Fruit fly (Drosophila melanogaster) whole organism, embryonic: ENCODE data around the gene elB.
A peak's percentile ranks its signal among the peaks of the same experiment; 100 is the strongest.

Experiments used
- Awh ChIP-seq: fragments of 200-800 bp; sonication (Bioruptor generic); IDR thresholded peaks from 2 replicates; pipeline ENCODE4, ENCODE4 v1.3.6; 2022; ENCODE audit warnings: missing biosample characterization, missing genetic modification characterization
- Bgb ChIP-seq: fragments of 200-800 bp; sonication (Bioruptor generic); IDR thresholded peaks from 2 replicates; pipeline ENCODE4 v1.3.6; 2022; ENCODE audit warnings: missing biosample characterization, missing genetic modification characterization; ENCODE audit not compliant: partially characterized antibody
- CG11456 ChIP-seq: fragments of 200-800 bp; sonication (Bioruptor generic); IDR thresholded peaks from 3 replicates; pipeline ENCODE4 v1.3.6; 2022; ENCODE audit warnings: missing biosample characterization, missing genetic modification characterization
- CG11504 ChIP-seq: fragments of 200-800 bp; sonication (Bioruptor generic); optimal IDR thresholded peaks from 3 replicates; lab custom pipeline; 2019; ENCODE audit warnings: missing biosample characterization, mild to moderate bottlenecking, missing genetic modification characterization, moderate library complexity
- CG12391 ChIP-seq: fragments of 200-800 bp; sonication (Bioruptor generic); optimal IDR thresholded peaks from 3 replicates; lab custom pipeline; 2018; ENCODE audit warnings: missing biosample characterization, mild to moderate bottlenecking, missing genetic modification characterization, moderate library complexity
- CG15601 ChIP-seq: fragments of 200-800 bp; sonication (Bioruptor generic); optimal IDR thresholded peaks from 3 replicates; lab custom pipeline; 2019; ENCODE audit warnings: missing biosample characterization, mild to moderate bottlenecking, missing genetic modification characterization, moderate library complexity
- CG1603 ChIP-seq: fragments of 200-800 bp; sonication (Bioruptor generic); optimal IDR thresholded peaks from 2 replicates; lab custom pipeline; 2019; ENCODE audit warnings: missing biosample characterization, mild to moderate bottlenecking, missing genetic modification characterization, moderate library complexity
- CG17912 ChIP-seq: fragments of 200-800 bp; sonication (Bioruptor generic); optimal IDR thresholded peaks from 2 replicates; lab custom pipeline; 2018; ENCODE audit warnings: missing biosample characterization, mild to moderate bottlenecking, missing genetic modification characterization
- CG2199 ChIP-seq: fragments of 200-800 bp; sonication (Bioruptor generic); IDR thresholded peaks from 3 replicates; pipeline ENCODE4 v1.3.6; 2022; ENCODE audit warnings: missing biosample characterization, missing genetic modification characterization
- CG31365 ChIP-seq: fragments of 200-800 bp; sonication (Bioruptor generic); optimal IDR thresholded peaks from 2 replicates; lab custom pipeline; 2018; ENCODE audit warnings: missing biosample characterization, mild to moderate bottlenecking, missing genetic modification characterization
- CG31441 ChIP-seq: fragments of 200-800 bp; sonication (Bioruptor generic); IDR thresholded peaks from 2 replicates; pipeline ENCODE4 v1.3.6; 2022; ENCODE audit warnings: missing biosample characterization, missing genetic modification characterization
- CG34376 ChIP-seq: fragments of 200-800 bp; sonication (Bioruptor generic); optimal IDR thresholded peaks from 2 replicates; lab custom pipeline; 2018; ENCODE audit warnings: missing biosample characterization, mild to moderate bottlenecking, missing genetic modification characterization
- CG8281 ChIP-seq: fragments of 200-800 bp; sonication (Bioruptor generic); optimal IDR thresholded peaks from 2 replicates; lab custom pipeline; 2018; ENCODE audit warnings: missing biosample characterization, mild to moderate bottlenecking, missing genetic modification characterization, moderate library complexity
- Camta ChIP-seq: fragments of 200-800 bp; sonication (Bioruptor generic); optimal IDR thresholded peaks from 2 replicates; lab custom pipeline; 2016; ENCODE audit warnings: missing biosample characterization, missing genetic modification characterization
- D19A ChIP-seq: fragments of 200-800 bp; optimal IDR thresholded peaks from 3 replicates; lab custom pipeline; 2019; ENCODE audit warnings: missing biosample characterization, mild to moderate bottlenecking, missing genetic modification characterization, moderate library complexity
- Dip2 ChIP-seq: fragments of 200-800 bp; sonication (Bioruptor generic); IDR thresholded peaks from 2 replicates; pipeline ENCODE4 v1.3.6; 2022; ENCODE audit warnings: missing biosample characterization, missing genetic modification characterization
- Dll ChIP-seq: fragments of 200-800 bp; sonication (Bioruptor generic); IDR thresholded peaks from 4 replicates; pipeline ENCODE4 v1.3.6; 2022; ENCODE audit warnings: missing biosample characterization, missing genetic modification characterization; ENCODE audit not compliant: partially characterized antibody
- Drgx ChIP-seq: fragments of 200-800 bp; sonication (Bioruptor generic); IDR thresholded peaks from 2 replicates; pipeline ENCODE4 v1.3.6; 2022; ENCODE audit warnings: missing biosample characterization, missing genetic modification characterization
- GATAe ChIP-seq: fragments of 200-800 bp; sonication (Bioruptor generic); conservative IDR thresholded peaks from 2 replicates; pipeline ENCODE4 v1.3.6; 2022; ENCODE audit warnings: missing biosample characterization, missing genetic modification characterization
- Meics ChIP-seq: fragments of 200-800 bp; sonication (Bioruptor generic); optimal IDR thresholded peaks from 2 replicates; lab custom pipeline; 2017; ENCODE audit warnings: missing biosample characterization, mild to moderate bottlenecking, missing genetic modification characterization
- Rfx ChIP-seq: fragments of 200-800 bp; sonication (Bioruptor generic); IDR thresholded peaks from 2 replicates; pipeline ENCODE4 v1.3.6; 2022; ENCODE audit warnings: missing biosample characterization, missing genetic modification characterization
- Scr ChIP-seq: fragments of 200-800 bp; sonication (Bioruptor generic); IDR thresholded peaks from 2 replicates; pipeline ENCODE4 v1.3.6; 2022; ENCODE audit warnings: missing biosample characterization, missing genetic modification characterization; ENCODE audit not compliant: partially characterized antibody
- Sry-β ChIP-seq: fragments of 200-800 bp; sonication (Bioruptor generic); optimal IDR thresholded peaks from 2 replicates; lab custom pipeline; 2018; ENCODE audit warnings: missing biosample characterization, mild to moderate bottlenecking, missing genetic modification characterization, moderate library complexity
- abd-A ChIP-seq: fragments of 200-800 bp; sonication (Bioruptor generic); optimal IDR thresholded peaks from 3 replicates; lab custom pipeline; 2019; ENCODE audit warnings: missing biosample characterization, mild to moderate bottlenecking, missing genetic modification characterization, moderate library complexity
- bbx ChIP-seq: fragments of 200-800 bp; sonication (Bioruptor generic); IDR thresholded peaks from 2 replicates; pipeline ENCODE4 v1.3.6; 2022; ENCODE audit warnings: missing biosample characterization, missing genetic modification characterization; ENCODE audit not compliant: partially characterized antibody
- chm ChIP-seq: fragments of 200-800 bp; sonication (Bioruptor generic); IDR thresholded peaks from 2 replicates; pipeline ENCODE4 v1.3.6; 2022; ENCODE audit warnings: missing biosample characterization, missing genetic modification characterization
- chn ChIP-seq: fragments of 200-800 bp; sonication (Bioruptor generic); optimal IDR thresholded peaks from 2 replicates; lab custom pipeline; 2016; ENCODE audit warnings: missing biosample characterization, missing genetic modification characterization
- ci ChIP-seq: fragments of 200-800 bp; sonication (Bioruptor generic); IDR thresholded peaks from 3 replicates; pipeline ENCODE4 v1.3.6; 2022; ENCODE audit warnings: missing biosample characterization, missing genetic modification characterization
- corto ChIP-seq: fragments of 200-800 bp; sonication (Bioruptor generic); optimal IDR thresholded peaks from 2 replicates; lab custom pipeline; 2016; ENCODE audit warnings: missing biosample characterization, mild to moderate bottlenecking, missing genetic modification characterization, moderate library complexity
- dati ChIP-seq: fragments of 200-800 bp; sonication (Bioruptor generic); IDR thresholded peaks from 2 replicates; pipeline ENCODE4 v1.3.6; 2022; ENCODE audit warnings: missing biosample characterization, missing genetic modification characterization
- dysf ChIP-seq: fragments of 200-800 bp; sonication (Bioruptor generic); IDR thresholded peaks from 3 replicates; pipeline ENCODE4 v1.3.6; 2022; ENCODE audit warnings: missing biosample characterization, missing genetic modification characterization
- emc ChIP-seq: fragments of 200-800 bp; sonication (Bioruptor generic); optimal IDR thresholded peaks from 2 replicates; lab custom pipeline; 2016; ENCODE audit warnings: missing biosample characterization, missing genetic modification characterization
- eve ChIP-seq, 2 experiments: fragments of >200 bp; optimal IDR thresholded peaks; 2 replicates each; lab custom pipeline; 2017; ENCODE audit warnings: missing biosample characterization in 2 of 2, missing genetic modification characterization in 2 of 2
- exex ChIP-seq: fragments of 200-800 bp; sonication (Bioruptor generic); optimal IDR thresholded peaks from 4 replicates; lab custom pipeline; 2018; ENCODE audit warnings: missing biosample characterization, mild to moderate bottlenecking, missing genetic modification characterization, moderate library complexity
- grn ChIP-seq: fragments of 200-800 bp; sonication (Bioruptor generic); optimal IDR thresholded peaks from 3 replicates; lab custom pipeline; 2017; ENCODE audit warnings: missing biosample characterization, missing genetic modification characterization
- ham ChIP-seq: fragments of 200-800 bp; sonication (Bioruptor generic); IDR thresholded peaks from 2 replicates; pipeline ENCODE4 v1.3.6; 2022; ENCODE audit warnings: missing biosample characterization, missing genetic modification characterization
- ind ChIP-seq: fragments of 200-800 bp; sonication (Bioruptor generic); optimal IDR thresholded peaks from 3 replicates; lab custom pipeline; 2016; ENCODE audit warnings: missing biosample characterization, missing genetic modification characterization
- nerfin-2 ChIP-seq: fragments of 200-800 bp; sonication (Bioruptor generic); IDR thresholded peaks from 2 replicates; pipeline ENCODE4 v1.3.6; 2022; ENCODE audit warnings: missing biosample characterization, missing genetic modification characterization; ENCODE audit not compliant: partially characterized antibody
- nom ChIP-seq: fragments of 200-800 bp; sonication (Bioruptor generic); optimal IDR thresholded peaks from 2 replicates; lab custom pipeline; 2017; ENCODE audit warnings: missing biosample characterization, missing genetic modification characterization, mild to moderate bottlenecking, moderate library complexity, missing genetic modification reagents
- oc ChIP-seq: fragments of 200-800 bp; sonication (Bioruptor generic); optimal IDR thresholded peaks from 2 replicates; lab custom pipeline; 2018; ENCODE audit warnings: missing biosample characterization, mild to moderate bottlenecking, missing genetic modification characterization, moderate library complexity
- rib ChIP-seq: fragments of 200-800 bp; sonication (Bioruptor generic); IDR thresholded peaks from 2 replicates; pipeline ENCODE4 v1.3.6; 2022; ENCODE audit warnings: missing biosample characterization, missing genetic modification characterization
- sd ChIP-seq: fragments of 200-800 bp; sonication (Bioruptor generic); optimal IDR thresholded peaks from 3 replicates; lab custom pipeline; 2018; ENCODE audit warnings: missing biosample characterization, mild to moderate bottlenecking, missing genetic modification characterization, moderate library complexity
- slou ChIP-seq: fragments of 200-800 bp; sonication (Bioruptor generic); optimal IDR thresholded peaks from 3 replicates; lab custom pipeline; 2016; ENCODE audit warnings: missing biosample characterization, missing genetic modification characterization
- sna ChIP-seq: fragments of 200-800 bp; sonication (Bioruptor generic); IDR thresholded peaks from 2 replicates; pipeline ENCODE4 v1.3.6; 2022; ENCODE audit warnings: missing biosample characterization, missing genetic modification characterization; ENCODE audit not compliant: partially characterized antibody
- sr ChIP-seq: fragments of 200-800 bp; sonication (Bioruptor generic); IDR thresholded peaks from 3 replicates; pipeline ENCODE4 v1.3.6; 2022; ENCODE audit warnings: missing biosample characterization, missing genetic modification characterization
- sug ChIP-seq: fragments of 200-800 bp; optimal IDR thresholded peaks from 2 replicates; lab custom pipeline; 2019; ENCODE audit warnings: missing biosample characterization, mild to moderate bottlenecking, missing genetic modification characterization, moderate library complexity
- tna ChIP-seq: fragments of 200-800 bp; sonication (Bioruptor generic); IDR thresholded peaks from 2 replicates; pipeline ENCODE4 v1.3.6; 2022; ENCODE audit warnings: missing biosample characterization, missing genetic modification characterization; ENCODE audit not compliant: partially characterized antibody
- vvl ChIP-seq: fragments of 200-800 bp; sonication (Bioruptor generic); IDR thresholded peaks from 2 replicates; pipeline ENCODE4 v1.3.6; 2022; ENCODE audit warnings: missing biosample characterization, missing genetic modification characterization

elB gene

DNA sequence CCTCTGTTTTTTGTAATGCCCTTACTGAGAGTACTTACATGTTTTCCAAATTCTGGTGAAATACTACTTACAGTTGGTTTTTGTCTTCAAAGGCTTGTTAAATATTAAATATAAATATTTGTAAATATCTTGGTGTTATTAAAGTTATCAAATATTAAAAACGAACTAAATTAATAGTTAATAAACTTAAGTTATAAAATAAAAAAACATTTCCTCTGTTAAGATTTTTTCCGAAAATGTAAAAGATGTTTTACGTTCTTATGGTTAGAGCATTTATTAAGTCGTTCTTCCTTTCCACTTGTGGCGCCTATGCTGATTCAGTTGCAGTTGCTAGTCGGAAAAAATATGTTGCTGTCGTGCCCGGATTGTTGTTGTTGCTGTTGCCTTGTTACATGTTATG lies 4.1 kb upstream of the elB start:
- peak; percentile 77 for TF ChIP-seq D19A (tag; lab: Kevin White, UChicago)
- TF ChIP-seq ind, result no peak

DNA sequence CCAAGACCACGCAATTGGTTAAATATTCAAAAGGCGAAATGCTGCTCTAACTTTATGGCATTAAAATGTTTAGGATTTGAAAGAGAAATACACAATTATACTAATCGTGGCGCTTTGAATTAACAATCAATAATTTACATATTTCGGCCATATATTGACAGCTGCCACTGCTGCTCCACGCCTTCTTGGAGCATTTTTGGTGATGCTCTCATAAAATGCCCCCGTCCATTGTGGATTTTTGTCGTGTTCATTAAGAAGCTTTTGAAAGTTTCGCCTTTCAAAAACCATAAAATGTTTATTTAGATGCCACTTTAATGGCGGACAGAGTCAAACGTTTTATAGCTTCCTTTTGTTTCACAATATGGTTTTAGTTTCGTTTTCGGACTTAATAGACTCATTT lies 1.8 kb upstream of the elB start:
- TF ChIP-seq vvl (GFP tag; lab: Robert Waterston, UW), result peak; percentile 54; the same call in 1 of the 2 replicates
- TF ChIP-seq CG12391 (tag; lab: Kevin White, UChicago), result no peak
- no peak for TF ChIP-seq Sry-β
- peak; percentile 74; the same call in 1 of the 2 replicates for TF ChIP-seq Awh (GFP tag; lab: Robert Waterston, UW)
- peak; percentile 11 for TF ChIP-seq oc
- no peak for TF ChIP-seq GATAe
- TF ChIP-seq sr, result peak; percentile 37; the same call in 1 of the 3 replicates
- TF ChIP-seq sd (tag; lab: Kevin White, UChicago), result peak; percentile 62
- no peak for TF ChIP-seq Camta (GFP tag; lab: Kevin White, UChicago)
- TF ChIP-seq Meics, result no peak
- peak; percentile 97 for TF ChIP-seq abd-A
- TF ChIP-seq eve (GFP tag; optimal IDR thresholded peaks at IDR 0.05; lab: Kevin White, UChicago), result peak in 1 of 2 experiments; percentile 21
- no peak for TF ChIP-seq ci

- peak; percentile 29 for TF ChIP-seq CG31365 (tag; lab: Kevin White, UChicago)
- peak; percentile 56 for TF ChIP-seq bbx (GFP tag; lab: Robert Waterston, UW)
- no peak for TF ChIP-seq dysf
- TF ChIP-seq slou (GFP tag; lab: Kevin White, UChicago), result no peak
- TF ChIP-seq CG11504 (tag; lab: Kevin White, UChicago), result no peak
- TF ChIP-seq emc, result no peak
- TF ChIP-seq Dll (GFP tag; lab: Robert Waterston, UW), result 0 out of 4 replicates have a peak, but pooled peaks have one; percentile 12
- TF ChIP-seq sna (GFP tag; lab: Robert Waterston, UW), result peak; percentile 33
- no peak for TF ChIP-seq dati
- no peak for TF ChIP-seq ham
- TF ChIP-seq vvl (GFP tag; lab: Robert Waterston, UW), result peak; percentile 71
- TF ChIP-seq sug (tag; lab: Kevin White, UChicago), result peak; percentile 19
- 0 out of 3 replicates have a peak, but pooled peaks have one; percentile 25 for TF ChIP-seq CG2199 (GFP tag; lab: Robert Waterston, UW)
- peak; percentile 20 for TF ChIP-seq exex (tag; lab: Kevin White, UChicago)
- no peak for TF ChIP-seq corto (GFP tag; lab: Kevin White, UChicago)
- TF ChIP-seq CG17912 (GFP tag; lab: Kevin White, UChicago), result peak; percentile 35
- TF ChIP-seq CG31441, result no peak
- peak; percentile 65 for TF ChIP-seq chm (GFP tag; lab: Robert Waterston, UW)
- TF ChIP-seq rib (GFP tag; lab: Robert Waterston, UW), result peak; percentile 58; the same call in 1 of the 2 replicates
- no peak for TF ChIP-seq Dip2
- TF ChIP-seq CG11456 (GFP tag; lab: Robert Waterston, UW), result no peak
- TF ChIP-seq Drgx (GFP tag; lab: Robert Waterston, UW), result no peak
- TF ChIP-seq CG34376 (GFP tag; lab: Kevin White, UChicago), result no peak
- no peak for TF ChIP-seq CG15601 (tag; lab: Kevin White, UChicago)
- 0 out of 2 replicates have a peak, but pooled peaks have one; percentile 9 for TF ChIP-seq Scr
- no peak for TF ChIP-seq CG8281 (tag; lab: Kevin White, UChicago)
- TF ChIP-seq tna (GFP tag; lab: Robert Waterston, UW), result peak; percentile 15; the same call in 1 of the 2 replicates
- peak; percentile 98 for TF ChIP-seq sr
- TF ChIP-seq CG1603 (tag; lab: Kevin White, UChicago), result no peak
- peak; percentile 10; the same call in 1 of the 2 replicates for TF ChIP-seq Bgb (GFP tag; lab: Robert Waterston, UW)
- TF ChIP-seq chn (GFP tag; lab: Kevin White, UChicago), result no peak
- peak; percentile 11 for TF ChIP-seq nom (GFP tag; lab: Kevin White, UChicago)
- TF ChIP-seq nerfin-2 (GFP tag; lab: Robert Waterston, UW), result 0 out of 2 replicates have a peak, but pooled peaks have one; percentile 11
- peak; percentile 46 for TF ChIP-seq Rfx
- no peak for TF ChIP-seq grn (GFP tag; lab: Kevin White, UChicago)
These were observed 982 bp upstream of the elB start for dm6 chr2L:14410331-14410730.
